Worm (Caenorhabditis elegans): ENCODE results near the gene C11H1.9.

DNA sequence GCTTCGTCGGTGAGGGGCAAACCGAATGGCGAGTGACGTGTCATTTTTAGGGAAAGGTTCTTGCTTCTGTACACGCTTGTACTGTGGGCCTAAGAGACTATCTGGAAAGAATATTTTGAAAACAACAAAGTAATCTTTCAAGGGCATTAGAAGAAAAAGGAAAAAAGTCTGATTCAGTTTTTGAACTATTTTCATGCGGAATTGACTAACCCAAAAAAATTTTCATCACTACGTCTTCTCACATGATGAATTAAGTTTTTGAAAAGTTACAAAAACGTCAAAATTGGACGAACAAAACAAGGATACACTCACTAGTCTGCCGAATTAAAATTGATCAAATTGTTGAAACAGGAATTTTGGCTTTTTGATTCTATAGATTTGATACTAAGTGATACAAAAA lies at the start of gene C11H1.9:
- TF ChIP-seq F23B12.7 (tag; optimal IDR thresholded peaks at IDR 0.05; ENCODE audit: insufficient read depth) (no peak), unc-62 (GFP tag; optimal IDR thresholded peaks at IDR 0.05) (no peak), snpc-4 (GFP tag; optimal IDR thresholded peaks at IDR 0.05) (no peak), snpc-4 (tag; optimal IDR thresholded peaks at IDR 0.05) (no peak), B0019.2 (GFP tag; conservative IDR thresholded peaks at IDR 0.05) (no peak), rcor-1 (GFP tag; IDR thresholded peaks at IDR 0.05) (no peak), dpl-1 (GFP tag; optimal IDR thresholded peaks at IDR 0.05) (no peak), nhr-27 (tag; optimal IDR thresholded peaks at IDR 0.05) (no peak), mel-28 (tag; optimal IDR thresholded peaks at IDR 0.05; ENCODE audit: borderline replicate concordance) (no peak), lin-26 (GFP tag; IDR thresholded peaks at IDR 0.05) (no peak), hlh-12 (tag; optimal IDR thresholded peaks at IDR 0.05) (no peak), ztf-6 (GFP tag; IDR thresholded peaks at IDR 0.05) (no peak), dpff-1 (tag; optimal IDR thresholded peaks at IDR 0.05) (no peak), pha-4 (tag; optimal IDR thresholded peaks at IDR 0.05) (no peak)
